Fruit fly (Drosophila melanogaster): ENCODE data around the gene Reepl1.

DNA sequence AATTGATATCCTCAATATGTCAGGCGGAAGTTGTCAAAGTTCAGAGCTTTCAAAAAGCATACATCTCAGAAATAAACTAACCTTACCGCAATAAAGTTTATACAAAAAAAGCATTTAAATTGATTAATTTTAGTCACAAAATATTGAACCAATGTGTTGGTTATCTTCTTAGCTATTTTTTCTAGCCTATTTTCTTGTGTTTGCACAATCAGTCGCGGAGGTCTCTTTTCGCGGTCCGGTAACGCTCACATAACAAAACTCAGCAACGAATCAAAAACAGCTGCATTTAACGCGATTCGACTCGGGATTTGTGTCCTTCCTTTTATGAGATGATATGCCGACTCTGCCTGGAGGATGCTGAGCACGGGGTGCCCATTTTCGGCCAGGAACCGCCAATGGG lies 1.0 kb downstream of the Reepl1 start, which contains the start of gene CG11696:
- no peak for TF ChIP-seq h (optimal IDR thresholded peaks at IDR 0.05)
- no peak for TF ChIP-seq Sin3A (optimal IDR thresholded peaks at IDR 0.05)
- TF ChIP-seq insv (optimal IDR thresholded peaks at IDR 0.05) = no peak
